Worm (Caenorhabditis elegans): ENCODE data around the gene F22H10.6.

DNA sequence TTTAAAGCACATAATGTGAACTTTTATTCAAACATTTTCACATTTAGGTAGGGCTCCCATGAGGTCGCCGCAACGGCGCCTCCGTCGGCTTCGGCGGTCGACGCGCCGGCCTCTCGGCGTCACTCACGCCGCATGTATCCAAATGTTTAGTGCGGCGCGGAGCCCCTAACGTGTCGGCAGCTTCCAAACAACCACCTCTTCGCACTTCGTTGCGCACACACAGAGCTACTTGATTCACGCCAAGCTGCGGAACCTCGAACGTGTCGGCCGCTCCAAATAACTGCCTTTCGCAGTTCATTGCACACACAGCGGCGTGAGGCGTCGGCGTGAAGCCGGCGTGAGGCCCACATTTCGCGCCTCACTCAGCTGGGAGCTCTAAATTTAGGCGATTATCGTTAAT, at the start of gene F22H10.6:
- no peak for TF ChIP-seq blmp-1 (tag; optimal IDR thresholded peaks at IDR 0.05)
- no peak for TF ChIP-seq pha-4 (tag; optimal IDR thresholded peaks at IDR 0.05)
- no peak for TF ChIP-seq nhr-28 (tag; optimal IDR thresholded peaks at IDR 0.05)
- TF ChIP-seq nhr-2 (tag; optimal IDR thresholded peaks at IDR 0.05) = no peak
